Worm (Caenorhabditis elegans) whole organism, L4 larva: ENCODE data around the gene C23H3.9.

Source experiments
- D1046.2 ChIP-seq: fragments of 200-800 bp; sonication (Bioruptor generic); IDR thresholded peaks from 2 replicates; pipeline ENCODE4 v1.3.6; 2022; ENCODE audit warnings: missing genetic modification characterization, missing compliant biosample characterization
- F37D6.2 ChIP-seq: sonication (generic microtip); optimal IDR thresholded peaks from 2 replicates; lab custom pipeline; 2016; ENCODE audit warnings: mild to moderate bottlenecking, missing genetic modification characterization, missing compliant biosample characterization
- F44E2.7 ChIP-seq: fragments of 200-800 bp; sonication (Bioruptor generic); IDR thresholded peaks from 2 replicates; pipeline ENCODE4 v2.1.2; 2022; ENCODE audit warnings: missing genetic modification characterization, missing compliant biosample characterization
- T20F7.1 ChIP-seq: fragments of 200-800 bp; sonication (Bioruptor generic); optimal IDR thresholded peaks from 2 replicates; lab custom pipeline; 2018; ENCODE audit warnings: mild to moderate bottlenecking, missing genetic modification characterization, missing compliant biosample characterization
- T26A8.4 ChIP-seq: fragments of 200-800 bp; sonication (Bioruptor generic); IDR thresholded peaks from 2 replicates; pipeline ENCODE4 v1.3.6; 2022; ENCODE audit warnings: missing genetic modification characterization, missing compliant biosample characterization
- ZK546.5 ChIP-seq, 2 experiments: sonication (generic microtip); optimal IDR thresholded peaks; 2 replicates each; lab custom pipeline; 2017; ENCODE audit warnings: missing biosample characterization in 2 of 2, missing genetic modification characterization in 2 of 2
- aly-2 ChIP-seq: sonication (generic microtip); optimal IDR thresholded peaks from 2 replicates; lab custom pipeline; 2018; ENCODE audit warnings: missing biosample characterization, missing genetic modification characterization
- ama-1 ChIP-seq: fragments of 150-350 bp; optimal IDR thresholded peaks from 2 replicates; lab custom pipeline; 2014; ENCODE audit warnings: inconsistent platforms, mixed read lengths
- attf-4 ChIP-seq: sonication (generic microtip); optimal IDR thresholded peaks from 3 replicates; lab custom pipeline; 2017; ENCODE audit warnings: missing biosample characterization, missing genetic modification characterization
- ceh-20 ChIP-seq: fragments of 200-800 bp; sonication (Bioruptor generic); IDR thresholded peaks from 2 replicates; pipeline ENCODE4 v1.3.6; 2022; ENCODE audit warnings: missing genetic modification reagents, missing genetic modification characterization, missing compliant biosample characterization
- ceh-62 ChIP-seq: sonication (generic microtip); optimal IDR thresholded peaks from 2 replicates; lab custom pipeline; 2017; ENCODE audit warnings: missing biosample characterization, missing genetic modification characterization
- ces-1 ChIP-seq: fragments of 150-350 bp; sonication (generic microtip); optimal IDR thresholded peaks from 4 replicates; lab custom pipeline; 2014; ENCODE audit warnings: missing biosample characterization, missing genetic modification reagents, missing genetic modification characterization
- ctbp-1 ChIP-seq: fragments of 200-800 bp; sonication (Bioruptor generic); IDR thresholded peaks from 2 replicates; pipeline ENCODE4 v1.3.6; 2022; ENCODE audit warnings: missing genetic modification reagents, missing genetic modification characterization, missing compliant biosample characterization
- daf-12 ChIP-seq: fragments of 150-350 bp; optimal IDR thresholded peaks from 2 replicates; lab custom pipeline; 2014; ENCODE audit warnings: missing biosample characterization, missing genetic modification reagents, missing genetic modification characterization
- daf-16 ChIP-seq, 3 experiments: sonication (generic microtip); optimal IDR thresholded peaks; 2 replicates each; lab custom pipeline; 2016 to 2017; ENCODE audit warnings: missing genetic modification characterization in 3 of 3, missing genetic modification reagents in 3 of 3, mild to moderate bottlenecking in 2 of 3, missing compliant biosample characterization in 2 of 3, missing biosample characterization in 1 of 3, moderate library complexity in 1 of 3
- duxl-1 ChIP-seq: sonication (generic microtip); optimal IDR thresholded peaks from 2 replicates; lab custom pipeline; 2016; ENCODE audit warnings: mild to moderate bottlenecking, missing genetic modification characterization, moderate library complexity, missing compliant biosample characterization; ENCODE audit not compliant: poor library complexity
- fkh-10 ChIP-seq: fragments of 150-350 bp; optimal IDR thresholded peaks from 2 replicates; lab custom pipeline; 2014; ENCODE audit warnings: missing biosample characterization, missing genetic modification reagents, missing genetic modification characterization
- hmg-1.1 ChIP-seq: fragments of 200-800 bp; sonication (Bioruptor generic); IDR thresholded peaks from 2 replicates; pipeline ENCODE4 v1.3.6; 2022; ENCODE audit warnings: missing genetic modification reagents, missing genetic modification characterization, missing compliant biosample characterization
- lin-1 ChIP-seq: fragments of 200-800 bp; sonication (Bioruptor generic); IDR thresholded peaks from 2 replicates; pipeline ENCODE4 v1.3.6; 2022; ENCODE audit warnings: missing genetic modification reagents, missing genetic modification characterization, missing compliant biosample characterization
- lin-13 ChIP-seq: fragments of 150-350 bp; optimal IDR thresholded peaks from 2 replicates; lab custom pipeline; 2014; ENCODE audit warnings: missing biosample characterization, missing genetic modification reagents, missing genetic modification characterization
- lin-29 ChIP-seq: fragments of 200-800 bp; sonication (Bioruptor generic); IDR thresholded peaks from 2 replicates; pipeline ENCODE4 v1.3.6; 2022; ENCODE audit warnings: missing genetic modification reagents, missing genetic modification characterization, missing compliant biosample characterization
- lin-38 ChIP-seq: fragments of 200-800 bp; sonication (Bioruptor generic); IDR thresholded peaks from 2 replicates; pipeline ENCODE4 v1.3.6; 2022; ENCODE audit warnings: missing genetic modification reagents, missing genetic modification characterization, missing compliant biosample characterization
- lin-39 ChIP-seq: fragments of 150-350 bp; optimal IDR thresholded peaks from 2 replicates; lab custom pipeline; 2014; ENCODE audit warnings: missing biosample characterization, missing genetic modification reagents, missing genetic modification characterization
- lir-3 ChIP-seq: sonication (generic microtip); optimal IDR thresholded peaks from 2 replicates; lab custom pipeline; 2016; ENCODE audit warnings: mild to moderate bottlenecking, missing genetic modification characterization, missing compliant biosample characterization
- madf-5 ChIP-seq, 2 experiments: fragments of 200-800 bp; sonication (Bioruptor generic); IDR thresholded peaks; 2 replicates each; pipeline ENCODE4 v1.3.6; 2022; ENCODE audit warnings: missing compliant biosample characterization in 2 of 2, missing genetic modification characterization in 2 of 2
- madf-9 ChIP-seq: fragments of 200-800 bp; sonication (Bioruptor generic); conservative IDR thresholded peaks from 2 replicates; pipeline ENCODE4 v1.3.6; 2022; ENCODE audit warnings: missing genetic modification reagents, missing genetic modification characterization, missing compliant biosample characterization
- mdl-1 ChIP-seq, 2 experiments: fragments of 150-350 bp in 1 of 2; sonication (generic microtip) in 1 of 2; optimal IDR thresholded peaks; 2 replicates each; lab custom pipeline; 2014 to 2017; ENCODE audit warnings: missing biosample characterization in 2 of 2, missing genetic modification characterization in 2 of 2
- mep-1 ChIP-seq: fragments of 150-350 bp; sonication (generic microtip); optimal IDR thresholded peaks from 3 replicates; lab custom pipeline; 2014; ENCODE audit warnings: missing biosample characterization, missing genetic modification characterization
- nhr-102 ChIP-seq: sonication (generic microtip); optimal IDR thresholded peaks from 2 replicates; lab custom pipeline; 2016; ENCODE audit warnings: mild to moderate bottlenecking, missing genetic modification characterization, moderate library complexity, missing compliant biosample characterization
- nhr-28 ChIP-seq: fragments of 150-350 bp; optimal IDR thresholded peaks from 2 replicates; lab custom pipeline; 2014; ENCODE audit warnings: missing biosample characterization, missing genetic modification characterization
- nhr-41 ChIP-seq: fragments of 200-800 bp; sonication (Bioruptor generic); IDR thresholded peaks from 2 replicates; pipeline ENCODE4 v1.3.6; 2022; ENCODE audit warnings: missing genetic modification reagents, missing genetic modification characterization, missing compliant biosample characterization
- nhr-48 ChIP-seq: sonication (generic microtip); optimal IDR thresholded peaks from 2 replicates; lab custom pipeline; 2016; ENCODE audit warnings: mild to moderate bottlenecking, missing genetic modification characterization, missing compliant biosample characterization
- pha-4 ChIP-seq, 2 experiments: fragments of 150-350 bp in 1 of 2; fragments of 200-800 bp in 1 of 2; sonication (Bioruptor generic) in 1 of 2; IDR thresholded peaks in 1 of 2; optimal IDR thresholded peaks in 1 of 2; 2 replicates each; pipeline versions ENCODE4 v1.3.6 to Lab custom; 2014 to 2022; ENCODE audit warnings: missing genetic modification characterization in 2 of 2, missing genetic modification reagents in 2 of 2, missing biosample characterization in 1 of 2, missing compliant biosample characterization in 1 of 2
- rbr-2 ChIP-seq: sonication (generic microtip); optimal IDR thresholded peaks from 2 replicates; lab custom pipeline; 2016; ENCODE audit warnings: missing genotype, missing genetic modification characterization, missing compliant biosample characterization
- saeg-2 ChIP-seq: fragments of 200-800 bp; sonication (Bioruptor generic); IDR thresholded peaks from 2 replicates; pipeline ENCODE4 v1.3.6; 2022; ENCODE audit warnings: missing genetic modification reagents, missing genetic modification characterization, missing compliant biosample characterization
- snpc-1.2 ChIP-seq: fragments of 200-800 bp; sonication (Bioruptor generic); IDR thresholded peaks from 2 replicates; pipeline ENCODE4 v1.3.6; 2022; ENCODE audit warnings: missing genetic modification reagents, missing genetic modification characterization, missing compliant biosample characterization
- snpc-4 ChIP-seq: fragments of 150-350 bp; optimal IDR thresholded peaks from 2 replicates; lab custom pipeline; 2014; ENCODE audit warnings: missing biosample characterization, missing genetic modification characterization
- spr-3 ChIP-seq: fragments of 200-800 bp; sonication (Bioruptor generic); optimal IDR thresholded peaks from 2 replicates; lab custom pipeline; 2018; ENCODE audit warnings: mild to moderate bottlenecking, missing genetic modification characterization, missing compliant biosample characterization
- zfp-2 ChIP-seq: sonication (generic microtip); optimal IDR thresholded peaks from 2 replicates; lab custom pipeline; 2016; ENCODE audit warnings: mild to moderate bottlenecking, missing genetic modification characterization, missing compliant biosample characterization
- zfp-3 ChIP-seq: fragments of 200-800 bp; sonication (Bioruptor generic); conservative IDR thresholded peaks from 2 replicates; pipeline ENCODE4 v1.3.6; 2022; ENCODE audit warnings: missing genetic modification reagents, missing genetic modification characterization, missing compliant biosample characterization
- zip-11 ChIP-seq: fragments of 200-800 bp; sonication (Bioruptor generic); IDR thresholded peaks from 2 replicates; pipeline ENCODE4 v1.3.6; 2022; ENCODE audit warnings: missing genetic modification characterization, missing compliant biosample characterization
- zip-2 ChIP-seq: fragments of 150-350 bp; optimal IDR thresholded peaks from 2 replicates; lab custom pipeline; 2014; ENCODE audit warnings: missing biosample characterization, missing genetic modification characterization
- ztf-7 ChIP-seq: fragments of 150-350 bp; optimal IDR thresholded peaks from 2 replicates; lab custom pipeline; 2014; ENCODE audit warnings: missing biosample characterization, missing genetic modification characterization

The C23H3.9 gene

ce11 chrII:43640-44039 lies 35.4 kb downstream of the C23H3.9 start, which contains the start of gene nfyc-1 (continued):
- TF ChIP-seq F37D6.2 (no peak), mdl-1 (tag; optimal IDR thresholded peaks at IDR 0.05; lab: Kevin White, UChicago) (no peak), madf-9 (no peak), zfp-2 (no peak), lin-39 (tag; lab: Kevin White, UChicago) (no peak), nhr-41 (GFP tag; lab: Robert Waterston, UW) (no peak), aly-2 (no peak), nhr-28 (tag; lab: Kevin White, UChicago) (peak; percentile 51), rbr-2 (peak; percentile 7), ceh-62 (tag; lab: Kevin White, UChicago) (no peak), T26A8.4 (GFP tag; lab: Robert Waterston, UW) (no peak), lir-3 (tag; lab: Kevin White, UChicago) (no peak), ces-1 (no peak), spr-3 (no peak), duxl-1 (peak; percentile 7), zip-11 (GFP tag; lab: Robert Waterston, UW) (no peak), saeg-2 (GFP tag; lab: Robert Waterston, UW) (no peak), ama-1 (lab: Kevin White, UChicago) (peak; percentile 22), T20F7.1 (GFP tag; lab: Kevin White, UChicago) (peak; percentile 63), ztf-7 (tag; lab: Kevin White, UChicago) (peak; percentile 0), fkh-10 (GFP tag; lab: Kevin White, UChicago) (peak; percentile 20), D1046.2 (GFP tag; lab: Robert Waterston, UW) (no peak), snpc-4 (no peak), ZK546.5 (tag; optimal IDR thresholded peaks at IDR 0.05; lab: Kevin White, UChicago) (no peak), lin-13 (GFP tag; lab: Kevin White, UChicago) (peak; percentile 63), nhr-48 (tag; lab: Kevin White, UChicago) (no peak), daf-16 (GFP tag; optimal IDR thresholded peaks at IDR 0.05; lab: Kevin White, UChicago) (no peak), daf-16 (tag; optimal IDR thresholded peaks at IDR 0.05; lab: Kevin White, UChicago) (peak; percentile 35), ceh-20 (GFP tag; lab: Robert Waterston, UW) (no peak), madf-5 (GFP tag; IDR thresholded peaks at IDR 0.05; lab: Robert Waterston, UW) (no peak)
- TF ChIP-seq, all 104 proteins: peak for 19

DNA sequence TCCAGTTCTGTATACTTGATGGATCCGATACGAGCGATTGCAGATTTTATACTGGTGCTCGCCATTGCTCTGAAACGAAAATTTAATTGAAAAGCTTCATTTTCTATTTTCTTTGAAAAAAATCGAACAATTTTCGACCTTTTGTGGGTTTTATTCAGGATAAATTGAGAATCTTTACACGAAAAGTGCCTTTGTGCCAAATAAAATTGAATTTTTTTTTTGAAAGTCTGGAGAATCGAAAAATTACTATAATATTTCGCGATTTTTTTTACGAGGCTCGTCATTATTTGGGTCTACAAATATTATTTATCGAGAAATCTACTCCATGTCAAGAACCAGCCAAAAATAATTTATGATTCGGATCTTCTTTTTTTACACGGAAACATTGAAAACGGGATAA lies 37.2 kb downstream of the C23H3.9 start, which contains the start of gene F23F1.10:
Gene F23F1.10 (minus strand): TSS at position 69 of the 400 bp plus-strand sequence.
- TF ChIP-seq T20F7.1 (GFP tag; lab: Kevin White, UChicago) (peak; percentile 14), lin-38 (GFP tag; lab: Robert Waterston, UW) (peak; percentile 58), pha-4 (GFP tag; IDR thresholded peaks at IDR 0.05; lab: Robert Waterston, UW) (peak; percentile 35; the same call in 1 of the 2 replicates), pha-4 (tag; optimal IDR thresholded peaks at IDR 0.05; lab: Kevin White, UChicago) (no peak), nhr-102 (peak; percentile 13), daf-12 (no peak), ces-1 (no peak), fkh-10 (GFP tag; lab: Kevin White, UChicago) (no peak), lin-1 (GFP tag; lab: Robert Waterston, UW) (no peak)

DNA sequence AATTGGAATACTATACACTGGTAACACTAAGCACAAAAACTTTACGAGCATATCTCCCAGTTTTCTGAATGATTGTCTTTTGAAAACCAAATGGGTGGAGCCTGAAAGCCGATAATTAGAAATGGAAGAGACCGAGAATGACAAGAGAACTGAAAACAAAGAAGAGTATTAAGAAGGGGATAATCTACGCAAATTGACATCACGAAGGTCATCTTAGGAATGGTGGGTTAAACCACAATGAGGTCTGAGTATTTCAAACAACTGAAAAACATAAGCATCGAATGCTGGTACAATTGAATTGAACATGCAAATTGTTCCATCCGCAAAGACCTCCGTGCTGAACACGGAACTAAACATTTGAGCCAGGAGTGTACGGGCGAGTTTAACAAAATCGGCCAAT lies 39.6 kb downstream of the C23H3.9 start, which contains the start of gene spp-24:
Gene spp-24 (minus strand): TSS at position 101 of the 400 bp plus-strand sequence.
- no peak for TF ChIP-seq zfp-3 (GFP tag; lab: Robert Waterston, UW)
- TF ChIP-seq attf-4 (tag; lab: Kevin White, UChicago) = no peak
- no peak for TF ChIP-seq ces-1
- no peak for TF ChIP-seq T26A8.4 (GFP tag; lab: Robert Waterston, UW)
- no peak for TF ChIP-seq F44E2.7 (GFP tag; lab: Robert Waterston, UW)
- TF ChIP-seq snpc-1.2 (GFP tag; lab: Robert Waterston, UW) = no peak
- TF ChIP-seq lin-13 (GFP tag; lab: Kevin White, UChicago) = no peak
- TF ChIP-seq ztf-7 (tag; lab: Kevin White, UChicago) = no peak
- no peak for TF ChIP-seq zip-2 (tag; lab: Kevin White, UChicago)
- no peak for TF ChIP-seq ctbp-1 (GFP tag; lab: Robert Waterston, UW)
- no peak for TF ChIP-seq mep-1 (tag; lab: Kevin White, UChicago)
- TF ChIP-seq lin-29 (GFP tag; lab: Robert Waterston, UW) = no peak
- no peak for TF ChIP-seq hmg-1.1 (GFP tag; lab: Robert Waterston, UW)
- no peak for TF ChIP-seq nhr-48 (tag; lab: Kevin White, UChicago)
